Worm (Caenorhabditis elegans): ENCODE measurements around the gene C34E10.10.

DNA sequence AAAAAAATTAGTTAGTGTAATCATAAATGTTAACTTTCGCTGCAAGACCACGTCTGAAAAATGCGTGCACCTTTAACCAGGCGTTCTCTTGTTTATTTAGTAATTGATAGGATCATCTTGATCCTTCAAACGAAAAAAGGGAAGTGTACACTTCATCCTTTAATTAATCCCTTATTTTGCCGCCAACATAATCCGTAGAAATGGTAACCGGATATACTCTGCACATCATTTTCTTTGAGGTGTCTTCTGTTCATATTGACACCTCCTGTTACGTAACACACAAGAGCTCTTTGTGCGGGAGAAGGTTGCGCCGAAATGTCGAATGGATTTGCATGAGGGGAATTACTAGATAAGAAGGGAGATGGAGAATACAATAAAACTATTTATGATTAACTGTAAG is 21.0 kb upstream of the C34E10.10 start:
- TF ChIP-seq nhr-11 (tag; optimal IDR thresholded peaks at IDR 0.05) (no peak), unc-62 (GFP tag; optimal IDR thresholded peaks at IDR 0.05 in 1 of 2) (peak in 1 of 2 experiments; percentile 8), unc-62 (tag; optimal IDR thresholded peaks at IDR 0.05) (no peak)

Data from whole organism, L4 larva.